Fruit fly (Drosophila melanogaster) Kc167 (cell line): ENCODE measurements around the gene CG34027.

Experiments
- Myc ChIP-seq: fragments of >200 bp; optimal IDR thresholded peaks from 2 replicates; lab custom pipeline; 2017; ENCODE audit warnings: missing external identifiers
- Sin3A ChIP-seq: fragments of >200 bp; optimal IDR thresholded peaks from 2 replicates; lab custom pipeline; 2018; ENCODE audit warnings: missing external identifiers
- h ChIP-seq: fragments of >200 bp; optimal IDR thresholded peaks from 3 replicates; lab custom pipeline; 2018; ENCODE audit warnings: missing external identifiers
- insv ChIP-seq: fragments of >200 bp; optimal IDR thresholded peaks from 3 replicates; lab custom pipeline; 2018; ENCODE audit warnings: missing external identifiers
- psq ChIP-seq: fragments of >200 bp; optimal IDR thresholded peaks from 2 replicates; lab custom pipeline; 2017; ENCODE audit warnings: missing external identifiers
- ttk ChIP-seq: sonication (Bioruptor generic); optimal IDR thresholded peaks from 2 replicates; lab custom pipeline; 2017; ENCODE audit warnings: missing external identifiers

The CG34027 gene

dm6 chr3R:25082348-25082747 is 26.5 kb downstream of the CG34027 start, which contains the start of gene fd96Ca:
Gene fd96Ca, plus strand, starts transcription at chr3R:25082684.
- TF ChIP-seq psq (no peak), h (lab: Kevin White, UChicago) (no peak), insv (lab: Kevin White, UChicago) (no peak), Myc (no peak), ttk (no peak)

dm6 chr3R:25080446-25080845 is 28.4 kb downstream of the CG34027 start:
- TF ChIP-seq psq (no peak), Sin3A (lab: Kevin White, UChicago) (no peak), insv (lab: Kevin White, UChicago) (no peak), h (lab: Kevin White, UChicago) (no peak), ttk (no peak), Myc (no peak)

- TF ChIP-seq Myc (no peak), Sin3A (lab: Kevin White, UChicago) (no peak), h (lab: Kevin White, UChicago) (no peak), psq (no peak), ttk (no peak)
Measured at dm6 chr3R:25078665-25079064, 30.2 kb downstream of the CG34027 start.

dm6 chr3R:25077280-25077820 is 31.5 kb downstream of the CG34027 start:
- no peak for TF ChIP-seq h (lab: Kevin White, UChicago)
- no peak for TF ChIP-seq Sin3A (lab: Kevin White, UChicago)
- no peak for TF ChIP-seq ttk
- no peak for TF ChIP-seq insv (lab: Kevin White, UChicago)
- no peak for TF ChIP-seq psq
- TF ChIP-seq Myc, result no peak

- TF ChIP-seq psq (no peak), ttk (no peak), Myc (no peak), insv (lab: Kevin White, UChicago) (no peak), h (lab: Kevin White, UChicago) (no peak), Sin3A (lab: Kevin White, UChicago) (no peak)
Measured at dm6 chr3R:25074558-25074964, 34.3 kb downstream of the CG34027 start, which contains the start of the genes shams and CG11920. Gene shams, minus strand, starts transcription at chr3R:25074607. Gene CG11920, plus strand, starts transcription at chr3R:25074877.

- TF ChIP-seq h (lab: Kevin White, UChicago), result no peak
- no peak for TF ChIP-seq insv (lab: Kevin White, UChicago)
- no peak for TF ChIP-seq Sin3A (lab: Kevin White, UChicago)
- TF ChIP-seq ttk, result no peak
- no peak for TF ChIP-seq psq
- no peak for TF ChIP-seq Myc
Measured at dm6 chr3R:25070871-25071270, 38.0 kb downstream of the CG34027 start, which contains the start of gene CG11836. Gene CG11836, plus strand, starts transcription at chr3R:25071126.

- TF ChIP-seq insv (lab: Kevin White, UChicago), result no peak
- TF ChIP-seq Myc, result no peak
- no peak for TF ChIP-seq Sin3A (lab: Kevin White, UChicago)
- TF ChIP-seq h (lab: Kevin White, UChicago), result no peak
- no peak for TF ChIP-seq ttk
- TF ChIP-seq psq, result no peak
Measured at dm6 chr3R:25069569-25069968, 39.3 kb downstream of the CG34027 start, which contains the start of the genes Stt3B and CG11839. Gene Stt3B, minus strand, starts transcription at chr3R:25069637. Gene CG11839, plus strand, starts transcription at chr3R:25069927.

- TF ChIP-seq insv (lab: Kevin White, UChicago), result no peak
- TF ChIP-seq Myc, result no peak
- TF ChIP-seq ttk, result no peak
- TF ChIP-seq Sin3A (lab: Kevin White, UChicago), result no peak
- no peak for TF ChIP-seq psq
- no peak for TF ChIP-seq h (lab: Kevin White, UChicago)
Measured at dm6 chr3R:25066856-25067255, 42.0 kb downstream of the CG34027 start.

dm6 chr3R:25064907-25065841 is 43.7 kb downstream of the CG34027 start, which contains the start of the genes veli and PQBP1:
Gene veli, minus strand, starts transcription at chr3R:25065591.
Gene PQBP1, plus strand, starts transcription at chr3R:25065791.
- TF ChIP-seq Myc, result no peak
- no peak for TF ChIP-seq h (lab: Kevin White, UChicago)
- no peak for TF ChIP-seq ttk
- TF ChIP-seq insv (lab: Kevin White, UChicago), result no peak
- no peak for TF ChIP-seq psq
- no peak for TF ChIP-seq Sin3A (lab: Kevin White, UChicago)

- TF ChIP-seq psq (no peak), h (lab: Kevin White, UChicago) (no peak), insv (lab: Kevin White, UChicago) (no peak), ttk (no peak), Myc (no peak), Sin3A (lab: Kevin White, UChicago) (no peak)
Measured at dm6 chr3R:25060462-25060861, 48.4 kb downstream of the CG34027 start.

- TF ChIP-seq Sin3A (lab: Kevin White, UChicago) (no peak), h (lab: Kevin White, UChicago) (no peak), psq (no peak), insv (lab: Kevin White, UChicago) (no peak), ttk (no peak), Myc (no peak)
Measured at dm6 chr3R:25056488-25057157, 52.2 kb downstream of the CG34027 start.

- no peak for TF ChIP-seq ttk
- TF ChIP-seq h (lab: Kevin White, UChicago), result no peak
- TF ChIP-seq psq, result no peak
- TF ChIP-seq Myc, result no peak
- no peak for TF ChIP-seq insv (lab: Kevin White, UChicago)
- no peak for TF ChIP-seq Sin3A (lab: Kevin White, UChicago)
Measured at dm6 chr3R:25056016-25056415, 52.8 kb downstream of the CG34027 start, which contains the start of the genes CG31111 and stac. Gene CG31111, minus strand, starts transcription at chr3R:25056177. Gene stac, plus strand, starts transcription at chr3R:25056286.
